Worm (Caenorhabditis elegans): ENCODE results near the gene C03G6.17.

DNA sequence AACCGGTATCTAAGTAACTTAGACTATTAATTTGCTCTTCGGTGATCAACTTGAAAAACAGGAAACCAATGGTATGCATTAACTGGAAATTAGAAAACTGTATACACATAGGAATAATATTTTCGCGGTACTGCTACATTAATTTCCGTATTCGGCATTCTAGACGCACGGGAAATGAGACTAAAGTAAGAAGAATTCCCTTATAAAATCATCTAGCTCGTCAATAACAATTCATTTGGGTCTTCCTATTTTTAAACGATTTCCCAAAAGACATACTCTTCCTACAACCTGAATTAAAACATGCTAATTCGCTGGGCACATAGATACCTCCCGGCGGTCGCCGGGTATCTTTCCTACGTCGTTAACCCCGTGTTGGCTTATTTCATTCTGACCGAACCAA is 21.4 kb upstream of the C03G6.17 start, which contains the start of gene srj-13:
- TF ChIP-seq hlh-6 (tag; optimal IDR thresholded peaks at IDR 0.05) (no peak), hlh-15 (tag; optimal IDR thresholded peaks at IDR 0.05) (no peak), pat-9 (tag; optimal IDR thresholded peaks at IDR 0.05) (no peak), che-1 (tag; optimal IDR thresholded peaks at IDR 0.05) (no peak), F13H6.1 (tag; optimal IDR thresholded peaks at IDR 0.05) (no peak), npax-4 (tag; optimal IDR thresholded peaks at IDR 0.05) (no peak), ama-1 (optimal IDR thresholded peaks at IDR 0.05) (no peak), pag-3 (tag; optimal IDR thresholded peaks at IDR 0.05; ENCODE audit: borderline replicate concordance) (no peak), K02D7.2 (tag; optimal IDR thresholded peaks at IDR 0.05) (no peak), pha-4 (tag; optimal IDR thresholded peaks at IDR 0.05) (no peak), ceh-48 (tag; optimal IDR thresholded peaks at IDR 0.05) (no peak), K09A11.1 (tag; optimal IDR thresholded peaks at IDR 0.05; ENCODE audit: insufficient read depth) (no peak), hlh-30 (tag; optimal IDR thresholded peaks at IDR 0.05; ENCODE audit: insufficient read depth) (no peak), ceh-30 (tag; optimal IDR thresholded peaks at IDR 0.05) (no peak)

Measured in whole organism, late embryonic.